Fruit fly (Drosophila melanogaster): ENCODE measurements around the gene G9a.

Gene G9a

DNA sequence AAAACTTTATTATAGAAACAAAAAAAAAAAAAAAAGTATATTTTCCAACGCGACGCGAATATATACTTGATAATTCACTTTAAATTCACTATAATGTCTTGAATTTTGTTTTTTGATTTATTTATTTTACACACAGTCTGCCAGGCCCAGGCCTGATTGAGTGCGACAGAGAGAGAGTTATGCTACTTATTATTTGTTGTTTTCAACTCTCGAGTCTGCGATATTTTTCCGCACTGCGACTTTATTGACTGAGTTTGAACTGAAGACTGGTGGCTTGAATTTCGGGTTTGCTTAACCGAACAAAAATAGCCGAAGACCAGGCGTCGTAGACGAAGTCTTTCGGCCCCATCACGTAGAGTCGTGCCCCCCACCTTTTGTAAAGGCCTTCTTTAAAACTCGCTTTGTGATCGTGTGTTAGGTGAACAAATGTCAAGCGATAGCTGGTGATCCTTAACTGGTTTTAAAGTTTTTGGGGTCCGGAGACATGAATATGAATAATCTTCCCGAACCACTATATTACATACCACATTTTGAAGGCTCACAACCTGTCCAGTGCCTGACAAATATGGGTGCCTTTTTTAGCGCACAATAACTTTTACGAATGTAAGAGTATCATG, 18.1 kb downstream of the G9a start, which contains the start of gene CG13377 (continued):
- TF ChIP-seq grau (tag; optimal IDR thresholded peaks at IDR 0.05) (peak; percentile 30), CG12659 (GFP tag; optimal IDR thresholded peaks at IDR 0.05) (peak; percentile 8), CG17328 (GFP tag; IDR thresholded peaks at IDR 0.05) (peak; percentile 25; the same call in 1 of the 2 replicates), D19A (tag; optimal IDR thresholded peaks at IDR 0.05) (no peak), CG11696 (GFP tag; IDR thresholded peaks at IDR 0.05) (peak; percentile 45; the same call in 1 of the 2 replicates), Fer3 (tag; optimal IDR thresholded peaks at IDR 0.05) (peak; percentile 15), CG6791 (GFP tag; IDR thresholded peaks at IDR 0.05; ENCODE audit: partially characterized antibody) (no peak), CG7786 (GFP tag; optimal IDR thresholded peaks at IDR 0.05) (no peak), CG2712 (tag; optimal IDR thresholded peaks at IDR 0.05) (peak; percentile 46), Stat92E (GFP tag; optimal IDR thresholded peaks at IDR 0.05) (no peak), CG13287 (GFP tag; IDR thresholded peaks at IDR 0.05; ENCODE audit: partially characterized antibody) (peak; percentile 14; the same call in 1 of the 2 replicates), Hr51 (GFP tag; optimal IDR thresholded peaks at IDR 0.05) (no peak), fd64A (GFP tag; optimal IDR thresholded peaks at IDR 0.05) (no peak), CG1024 (GFP tag; IDR thresholded peaks at IDR 0.05) (no peak), CG8290 (GFP tag; optimal IDR thresholded peaks at IDR 0.05) (no peak), CG8290 (tag; optimal IDR thresholded peaks at IDR 0.05) (peak in 1 of 2 experiments; percentile 13), pros (GFP tag; optimal IDR thresholded peaks at IDR 0.05) (no peak), Xbp1 (GFP tag; optimal IDR thresholded peaks at IDR 0.05) (peak; percentile 9), lab (GFP tag; optimal IDR thresholded peaks at IDR 0.05) (peak; percentile 46), esg (GFP tag; conservative IDR thresholded peaks at IDR 0.05) (peak; percentile 27; the same call in 1 of the 2 replicates), vvl (GFP tag; IDR thresholded peaks at IDR 0.05) (0 out of 2 replicates have a peak, but pooled peaks have one; percentile 17), CG14050 (GFP tag; IDR thresholded peaks at IDR 0.05) (no peak), bcd (GFP tag; optimal IDR thresholded peaks at IDR 0.05) (no peak), hkb (optimal IDR thresholded peaks at IDR 0.05) (no peak), hkb (GFP tag; IDR thresholded peaks at IDR 0.05) (peak; percentile 67; the same call in 1 of the 2 replicates), CG8944 (GFP tag; optimal IDR thresholded peaks at IDR 0.05) (no peak), org-1 (GFP tag; optimal IDR thresholded peaks at IDR 0.05) (no peak), CG17568 (GFP tag; optimal IDR thresholded peaks at IDR 0.05) (peak; percentile 1), CG11504 (tag; optimal IDR thresholded peaks at IDR 0.05) (no peak), Med (GFP tag) (peak; percentile 83), HHEX (GFP tag; optimal IDR thresholded peaks at IDR 0.05) (peak; percentile 9), CG17385 (GFP tag; optimal IDR thresholded peaks at IDR 0.05) (peak; percentile 22), Camta (GFP tag; optimal IDR thresholded peaks at IDR 0.05) (no peak), lov (optimal IDR thresholded peaks at IDR 0.05) (no peak), lov (GFP tag; IDR thresholded peaks at IDR 0.05) (no peak), Drgx (GFP tag; IDR thresholded peaks at IDR 0.05) (peak; percentile 59; the same call in 1 of the 2 replicates), Fer2 (tag; optimal IDR thresholded peaks at IDR 0.05) (no peak), CG12219 (GFP tag; optimal IDR thresholded peaks at IDR 0.05) (no peak), stwl (tag; optimal IDR thresholded peaks at IDR 0.05) (no peak), D (optimal IDR thresholded peaks at IDR 0.05) (no peak), D (GFP tag; optimal IDR thresholded peaks at IDR 0.05) (no peak), rib (GFP tag; IDR thresholded peaks at IDR 0.05) (no peak), B-H2 (GFP tag; optimal IDR thresholded peaks at IDR 0.05) (peak; percentile 3), CG2120 (GFP tag; optimal IDR thresholded peaks at IDR 0.05) (peak; percentile 25), sr (GFP tag; IDR thresholded peaks at IDR 0.05) (no peak), ranshi (GFP tag; IDR thresholded peaks at IDR 0.05) (peak; percentile 48; the same call in 1 of the 2 replicates), CG43689 (GFP tag; IDR thresholded peaks at IDR 0.05) (no peak), CG9932 (GFP tag; IDR thresholded peaks at IDR 0.05) (peak; percentile 29; the same call in 1 of the 2 replicates), bsh (GFP tag; optimal IDR thresholded peaks at IDR 0.05) (peak in 1 of 2 experiments; percentile 40), CG6272 (GFP tag; IDR thresholded peaks at IDR 0.05) (no peak)
